Worm (Caenorhabditis elegans) whole organism, L4 larva: ENCODE results near the gene H05C05.4.

Experiments used
- ZK337.2 ChIP-seq: fragments of 200-800 bp; sonication (Bioruptor generic); IDR thresholded peaks from 2 replicates; pipeline ENCODE4 v1.3.6; 2022; ENCODE audit warnings: missing genetic modification reagents, missing genetic modification characterization, missing compliant biosample characterization
- aha-1 ChIP-seq: fragments of 150-350 bp; peaks from one replicate; lab custom pipeline; 2014; ENCODE audit warnings: missing biosample characterization, missing genetic modification characterization
- ama-1 ChIP-seq: fragments of 150-350 bp; optimal IDR thresholded peaks from 2 replicates; lab custom pipeline; 2014; ENCODE audit warnings: inconsistent platforms, mixed read lengths
- ceh-32 ChIP-seq: sonication (generic microtip); optimal IDR thresholded peaks from 2 replicates; lab custom pipeline; 2016; ENCODE audit warnings: mild to moderate bottlenecking, missing genetic modification characterization, missing compliant biosample characterization; ENCODE audit not compliant: poor library complexity
- fkh-10 ChIP-seq: fragments of 150-350 bp; optimal IDR thresholded peaks from 2 replicates; lab custom pipeline; 2014; ENCODE audit warnings: missing biosample characterization, missing genetic modification reagents, missing genetic modification characterization
- lin-1 ChIP-seq: fragments of 200-800 bp; sonication (Bioruptor generic); IDR thresholded peaks from 2 replicates; pipeline ENCODE4 v1.3.6; 2022; ENCODE audit warnings: missing genetic modification reagents, missing genetic modification characterization, missing compliant biosample characterization
- nhr-10 ChIP-seq: fragments of 150-350 bp; optimal IDR thresholded peaks from 2 replicates; lab custom pipeline; 2014; ENCODE audit warnings: missing biosample characterization, missing genetic modification characterization
- nhr-11 ChIP-seq: fragments of 150-350 bp; optimal IDR thresholded peaks from 2 replicates; lab custom pipeline; 2014; ENCODE audit warnings: missing biosample characterization, missing genetic modification characterization
- nhr-237 ChIP-seq: sonication (generic microtip); optimal IDR thresholded peaks from 2 replicates; lab custom pipeline; 2017; ENCODE audit warnings: missing biosample characterization, missing genetic modification characterization
- snpc-4 ChIP-seq: fragments of 150-350 bp; optimal IDR thresholded peaks from 2 replicates; lab custom pipeline; 2014; ENCODE audit warnings: missing biosample characterization, missing genetic modification characterization
- spr-1 ChIP-seq: sonication (generic microtip); optimal IDR thresholded peaks from 2 replicates; lab custom pipeline; 2016; ENCODE audit warnings: mild to moderate bottlenecking, missing genetic modification characterization, missing compliant biosample characterization
- unc-130 ChIP-seq: sonication (generic microtip); optimal IDR thresholded peaks from 2 replicates; lab custom pipeline; 2016; ENCODE audit warnings: missing genetic modification reagents, missing genetic modification characterization, missing compliant biosample characterization
- unc-62 ChIP-seq, 3 experiments: fragments of 150-350 bp in 1 of 3; sonication (generic microtip); optimal IDR thresholded peaks in 2 of 3; peaks in 1 of 3; 1 replicate in 1 of 3; 2 replicates in 2 of 3; lab custom pipeline; 2014 to 2017; ENCODE audit warnings: missing biosample characterization in 3 of 3, missing genetic modification characterization in 3 of 3, missing genetic modification reagents in 3 of 3, missing genotype in 1 of 3
- zag-1 ChIP-seq: fragments of 150-350 bp; optimal IDR thresholded peaks from 2 replicates; lab custom pipeline; 2014; ENCODE audit warnings: missing biosample characterization, missing genetic modification characterization

DNA sequence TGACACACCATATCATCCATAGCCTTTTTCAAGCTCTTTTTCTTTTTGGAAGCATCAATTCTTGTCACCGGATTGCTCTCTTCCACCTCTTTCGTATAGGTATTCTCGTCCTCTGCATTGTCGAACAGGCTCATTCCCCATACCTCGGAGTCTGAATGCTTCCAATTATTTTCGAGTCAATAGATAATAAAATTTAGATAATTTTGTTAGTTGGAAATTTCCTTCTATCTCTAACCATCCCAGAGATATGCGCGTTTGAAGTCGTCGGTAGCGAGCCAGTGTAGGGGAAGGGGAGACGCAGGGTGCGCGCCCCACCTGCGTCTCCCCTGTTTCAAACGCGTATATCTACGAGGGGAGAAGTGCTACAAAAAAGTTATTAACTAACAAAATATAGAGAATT, 25.1 kb downstream of the H05C05.4 start:
- no peak for TF ChIP-seq ZK337.2 (GFP tag; lab: Robert Waterston, UW)
- TF ChIP-seq unc-62 (GFP tag; optimal IDR thresholded peaks at IDR 0.05 in 1 of 2; lab: Kevin White, UChicago) = no peak
- no peak for TF ChIP-seq unc-62 (tag; optimal IDR thresholded peaks at IDR 0.05; lab: Kevin White, UChicago)
- TF ChIP-seq unc-130 = no peak
- no peak for TF ChIP-seq zag-1
- TF ChIP-seq spr-1 (tag; lab: Kevin White, UChicago) = no peak
- TF ChIP-seq ama-1 = no peak
- TF ChIP-seq nhr-10 (tag; lab: Kevin White, UChicago) = no peak
- TF ChIP-seq aha-1 (tag; lab: Kevin White, UChicago) = no peak
- no peak for TF ChIP-seq ceh-32 (tag; lab: Kevin White, UChicago)
- TF ChIP-seq lin-1 (GFP tag; lab: Robert Waterston, UW) = no peak
- no peak for TF ChIP-seq nhr-237 (tag; lab: Kevin White, UChicago)
- TF ChIP-seq snpc-4 (tag; lab: Kevin White, UChicago) = no peak
- TF ChIP-seq fkh-10 (GFP tag; lab: Kevin White, UChicago) = no peak
- TF ChIP-seq nhr-11 (tag; lab: Kevin White, UChicago) = no peak
